Comparison of ENCODE assay signal across 1 fruit fly cellular context in genomic region chr3L:4825584-4825983, dm6.
TF ChIP-seq lines count a peak whose summit lies in the region.

Gene Dhc64C, minus strand, starts transcription at chr3L:4825687.
Gene LeuRS-m, plus strand, starts transcription at chr3L:4825853.

TF ChIP-seq in whole organism, embryonic, 481 proteins besides CTCF, POLR2A, EP300 and RAD21 (continued from another document and continues in another):
- TF ChIP-seq Dip2 (GFP tag; IDR thresholded peaks at IDR 0.05; lab: Robert Waterston, UW) = no peak
- no peak for TF ChIP-seq onecut (GFP tag; IDR thresholded peaks at IDR 0.05; lab: Robert Waterston, UW)
- TF ChIP-seq CG13894 (tag; optimal IDR thresholded peaks at IDR 0.05; lab: Kevin White, UChicago) = no peak
- no peak for TF ChIP-seq fd96Cb (tag; optimal IDR thresholded peaks at IDR 0.05; lab: Kevin White, UChicago)
- no peak for TF ChIP-seq CG2875 (GFP tag; optimal IDR thresholded peaks at IDR 0.05; lab: Kevin White, UChicago)
- TF ChIP-seq cato (GFP tag; optimal IDR thresholded peaks at IDR 0.05; lab: Kevin White, UChicago; ENCODE audit: borderline replicate concordance) = no peak
- TF ChIP-seq zfh1 (GFP tag; IDR thresholded peaks at IDR 0.05; lab: Robert Waterston, UW) = 0 out of 3 replicates have a peak, but pooled peaks have one; percentile 27
- no peak for TF ChIP-seq Tbp (GFP tag; optimal IDR thresholded peaks at IDR 0.05; lab: Kevin White, UChicago)
- TF ChIP-seq CG12071 (GFP tag; optimal IDR thresholded peaks at IDR 0.05; lab: Kevin White, UChicago) = no peak
- no peak for TF ChIP-seq Nf-YC (tag; optimal IDR thresholded peaks at IDR 0.05; lab: Kevin White, UChicago)
- no peak for TF ChIP-seq seq (GFP tag; IDR thresholded peaks at IDR 0.05; lab: Robert Waterston, UW)
- TF ChIP-seq pnt (GFP tag; optimal IDR thresholded peaks at IDR 0.05; lab: Kevin White, UChicago) = no peak
- TF ChIP-seq CG31365 (tag; optimal IDR thresholded peaks at IDR 0.05; lab: Kevin White, UChicago) = no peak
- no peak for TF ChIP-seq Ssrp (tag; optimal IDR thresholded peaks at IDR 0.05; lab: Kevin White, UChicago)
- peak in 1 of 2 experiments; percentile 97 for TF ChIP-seq Pdp1 (GFP tag; optimal IDR thresholded peaks at IDR 0.05; lab: Kevin White, UChicago)
- no peak for TF ChIP-seq yki (optimal IDR thresholded peaks at IDR 0.05; lab: Kevin White, UChicago)
- no peak for TF ChIP-seq CG4328 (GFP tag; optimal IDR thresholded peaks at IDR 0.05; lab: Kevin White, UChicago)
- TF ChIP-seq pum (GFP tag; optimal IDR thresholded peaks at IDR 0.05; lab: Kevin White, UChicago) = peak; percentile 19
- TF ChIP-seq CG30020 (tag; optimal IDR thresholded peaks at IDR 0.05; lab: Kevin White, UChicago) = no peak
- no peak for TF ChIP-seq CG11247 (GFP tag; IDR thresholded peaks at IDR 0.05; lab: Robert Waterston, UW)
- no peak for TF ChIP-seq CG43689 (GFP tag; IDR thresholded peaks at IDR 0.05; lab: Robert Waterston, UW)
- TF ChIP-seq run (tag; optimal IDR thresholded peaks at IDR 0.05; lab: Kevin White, UChicago) = no peak
- no peak for TF ChIP-seq CG5180 (GFP tag; optimal IDR thresholded peaks at IDR 0.05; lab: Kevin White, UChicago)
- no peak for TF ChIP-seq CG31224 (GFP tag; IDR thresholded peaks at IDR 0.05; lab: Robert Waterston, UW)
- TF ChIP-seq p53 (GFP tag; optimal IDR thresholded peaks at IDR 0.05; lab: Kevin White, UChicago) = peak; percentile 47
- TF ChIP-seq CG15696 (tag; optimal IDR thresholded peaks at IDR 0.05; lab: Kevin White, UChicago) = peak; percentile 3
- TF ChIP-seq CG1529 (GFP tag; optimal IDR thresholded peaks at IDR 0.05; lab: Kevin White, UChicago) = no peak
- TF ChIP-seq tap (tag; optimal IDR thresholded peaks at IDR 0.05; lab: Kevin White, UChicago) = no peak
- no peak for TF ChIP-seq Asciz (GFP tag; optimal IDR thresholded peaks at IDR 0.05; lab: Kevin White, UChicago)
- TF ChIP-seq CrebB (tag; optimal IDR thresholded peaks at IDR 0.05; lab: Kevin White, UChicago) = no peak
- peak; percentile 7 for TF ChIP-seq dmrt11E (tag; optimal IDR thresholded peaks at IDR 0.05; lab: Kevin White, UChicago)
- TF ChIP-seq CG9797 (GFP tag; optimal IDR thresholded peaks at IDR 0.05; lab: Kevin White, UChicago) = peak; percentile 42
- TF ChIP-seq CG7745 (tag; optimal IDR thresholded peaks at IDR 0.05; lab: Kevin White, UChicago) = no peak
- TF ChIP-seq gsb-n (tag; optimal IDR thresholded peaks at IDR 0.05; lab: Kevin White, UChicago) = no peak
- TF ChIP-seq chinmo (GFP tag; IDR thresholded peaks at IDR 0.05; lab: Robert Waterston, UW; ENCODE audit: partially characterized antibody) = 0 out of 4 replicates have a peak, but pooled peaks have one; percentile 77
- peak; percentile 46 for TF ChIP-seq CG12391 (tag; optimal IDR thresholded peaks at IDR 0.05; lab: Kevin White, UChicago)
- peak; percentile 69 for TF ChIP-seq CG9932 (GFP tag; IDR thresholded peaks at IDR 0.05; lab: Robert Waterston, UW)
- peak; percentile 83 for TF ChIP-seq CG6791 (GFP tag; IDR thresholded peaks at IDR 0.05; lab: Robert Waterston, UW; ENCODE audit: partially characterized antibody)
- TF ChIP-seq tna (GFP tag; IDR thresholded peaks at IDR 0.05; lab: Robert Waterston, UW; ENCODE audit: partially characterized antibody) = peak; percentile 40; the same call in 1 of the 2 replicates
- no peak for TF ChIP-seq CG10366 (GFP tag; IDR thresholded peaks at IDR 0.05; lab: Robert Waterston, UW)
- peak; percentile 52; the same call in 2 of the 3 replicates for TF ChIP-seq CG2199 (GFP tag; IDR thresholded peaks at IDR 0.05; lab: Robert Waterston, UW)
- no peak for TF ChIP-seq ATbp (GFP tag; optimal IDR thresholded peaks at IDR 0.05; lab: Kevin White, UChicago)
- TF ChIP-seq mld (GFP tag; IDR thresholded peaks at IDR 0.05; lab: Robert Waterston, UW; ENCODE audit: partially characterized antibody) = no peak
- TF ChIP-seq CG3163 (GFP tag; optimal IDR thresholded peaks at IDR 0.05; lab: Kevin White, UChicago) = peak; percentile 26
- TF ChIP-seq CG30403 (GFP tag; optimal IDR thresholded peaks at IDR 0.05; lab: Kevin White, UChicago) = peak; percentile 27
- no peak for TF ChIP-seq CG14050 (GFP tag; IDR thresholded peaks at IDR 0.05; lab: Robert Waterston, UW)
- no peak for TF ChIP-seq Atf-2 (GFP tag; optimal IDR thresholded peaks at IDR 0.05; lab: Kevin White, UChicago)
- TF ChIP-seq Myb (GFP tag; optimal IDR thresholded peaks at IDR 0.05; lab: Kevin White, UChicago) = peak; percentile 63
- peak; percentile 6 for TF ChIP-seq CG7839 (tag; optimal IDR thresholded peaks at IDR 0.05; lab: Kevin White, UChicago)
- peak; percentile 0 for TF ChIP-seq CG4820 (GFP tag; optimal IDR thresholded peaks at IDR 0.05; lab: Kevin White, UChicago)
- TF ChIP-seq Scr (GFP tag; IDR thresholded peaks at IDR 0.05; lab: Robert Waterston, UW; ENCODE audit: partially characterized antibody) = peak; percentile 51
- TF ChIP-seq vnd (GFP tag; IDR thresholded peaks at IDR 0.05; lab: Robert Waterston, UW; ENCODE audit: partially characterized antibody) = no peak
- TF ChIP-seq CG11085 (GFP tag; IDR thresholded peaks at IDR 0.05; lab: Robert Waterston, UW) = no peak
- TF ChIP-seq ab (GFP tag; optimal IDR thresholded peaks at IDR 0.05; lab: Kevin White, UChicago) = no peak
- no peak for TF ChIP-seq CG34376 (GFP tag; optimal IDR thresholded peaks at IDR 0.05; lab: Kevin White, UChicago)
- TF ChIP-seq CG18011 (GFP tag; optimal IDR thresholded peaks at IDR 0.05; lab: Kevin White, UChicago) = no peak
- no peak for TF ChIP-seq CG7357 (GFP tag; IDR thresholded peaks at IDR 0.05; lab: Robert Waterston, UW)
- TF ChIP-seq Dp (GFP tag; optimal IDR thresholded peaks at IDR 0.05; lab: Kevin White, UChicago) = peak; percentile 91
- peak; percentile 28 for TF ChIP-seq eyg (GFP tag; optimal IDR thresholded peaks at IDR 0.05; lab: Kevin White, UChicago)
- TF ChIP-seq D (optimal IDR thresholded peaks at IDR 0.05; lab: Kevin White, UChicago) = no peak
- no peak for TF ChIP-seq D (GFP tag; optimal IDR thresholded peaks at IDR 0.05; lab: Kevin White, UChicago)
- peak; percentile 86 for TF ChIP-seq E2f2 (GFP tag; IDR thresholded peaks at IDR 0.05; lab: Robert Waterston, UW)
- TF ChIP-seq salm (tag; optimal IDR thresholded peaks at IDR 0.05; lab: Kevin White, UChicago) = no peak
- no peak for TF ChIP-seq CG1647 (GFP tag; optimal IDR thresholded peaks at IDR 0.05; lab: Kevin White, UChicago)
- TF ChIP-seq Awh (GFP tag; IDR thresholded peaks at IDR 0.05; lab: Robert Waterston, UW) = no peak
- TF ChIP-seq CG13296 (GFP tag; optimal IDR thresholded peaks at IDR 0.05; lab: Kevin White, UChicago) = no peak
- peak; percentile 18 for TF ChIP-seq Dad (GFP tag; optimal IDR thresholded peaks at IDR 0.05; lab: Kevin White, UChicago)
- peak; percentile 96 for TF ChIP-seq stwl (tag; optimal IDR thresholded peaks at IDR 0.05; lab: Kevin White, UChicago)
- TF ChIP-seq CG15269 (tag; optimal IDR thresholded peaks at IDR 0.05; lab: Kevin White, UChicago) = no peak
- no peak for TF ChIP-seq CG5245 (GFP tag; optimal IDR thresholded peaks at IDR 0.05; lab: Kevin White, UChicago)
- TF ChIP-seq CG42726 (GFP tag; IDR thresholded peaks at IDR 0.05; lab: Robert Waterston, UW; ENCODE audit: partially characterized antibody) = peak; percentile 74
- no peak for TF ChIP-seq CG7271 (tag; optimal IDR thresholded peaks at IDR 0.05; lab: Kevin White, UChicago)
- no peak for TF ChIP-seq CG30431 (GFP tag; optimal IDR thresholded peaks at IDR 0.05; lab: Kevin White, UChicago)
- TF ChIP-seq schlank (tag; optimal IDR thresholded peaks at IDR 0.05; lab: Kevin White, UChicago) = no peak
- TF ChIP-seq CG7372 (GFP tag; IDR thresholded peaks at IDR 0.05; lab: Robert Waterston, UW) = no peak
- no peak for TF ChIP-seq CG8359 (GFP tag; optimal IDR thresholded peaks at IDR 0.05; lab: Kevin White, UChicago; ENCODE audit: borderline replicate concordance)
- no peak for TF ChIP-seq CG8089 (GFP tag; optimal IDR thresholded peaks at IDR 0.05; lab: Kevin White, UChicago)
- TF ChIP-seq tup (GFP tag; optimal IDR thresholded peaks at IDR 0.05; lab: Kevin White, UChicago) = no peak
- no peak for TF ChIP-seq Atf6 (GFP tag; IDR thresholded peaks at IDR 0.05; lab: Robert Waterston, UW)
- no peak for TF ChIP-seq CG3838 (GFP tag; optimal IDR thresholded peaks at IDR 0.05; lab: Kevin White, UChicago)
- peak; percentile 34 for TF ChIP-seq chn (GFP tag; optimal IDR thresholded peaks at IDR 0.05; lab: Kevin White, UChicago)
- no peak for TF ChIP-seq bcd (GFP tag; optimal IDR thresholded peaks at IDR 0.05; lab: Kevin White, UChicago)
- TF ChIP-seq CG17802 (tag; optimal IDR thresholded peaks at IDR 0.05; lab: Kevin White, UChicago) = no peak
- no peak for TF ChIP-seq CG1233 (GFP tag; optimal IDR thresholded peaks at IDR 0.05; lab: Kevin White, UChicago)
- peak; percentile 34 for TF ChIP-seq maf-S (GFP tag; optimal IDR thresholded peaks at IDR 0.05; lab: Kevin White, UChicago)
- no peak for TF ChIP-seq CG18764 (GFP tag; optimal IDR thresholded peaks at IDR 0.05; lab: Kevin White, UChicago)
- no peak for TF ChIP-seq Hmx (GFP tag; optimal IDR thresholded peaks at IDR 0.05; lab: Kevin White, UChicago)
- TF ChIP-seq cas (GFP tag; IDR thresholded peaks at IDR 0.05; lab: Robert Waterston, UW) = no peak
- peak; percentile 54; the same call in 1 of the 2 replicates for TF ChIP-seq CG32772 (GFP tag; IDR thresholded peaks at IDR 0.05; lab: Robert Waterston, UW)
- no peak for TF ChIP-seq ro (GFP tag; IDR thresholded peaks at IDR 0.05; lab: Robert Waterston, UW)
- peak; percentile 50 for TF ChIP-seq CG8944 (GFP tag; optimal IDR thresholded peaks at IDR 0.05; lab: Kevin White, UChicago)
- no peak for TF ChIP-seq CG6272 (GFP tag; IDR thresholded peaks at IDR 0.05; lab: Robert Waterston, UW)
- TF ChIP-seq zen2 (GFP tag; IDR thresholded peaks at IDR 0.05; lab: Robert Waterston, UW; ENCODE audit: partially characterized antibody) = 0 out of 3 replicates have a peak, but pooled peaks have one; percentile 7
- TF ChIP-seq CG11504 (tag; optimal IDR thresholded peaks at IDR 0.05; lab: Kevin White, UChicago) = no peak
- TF ChIP-seq CG10462 (GFP tag; optimal IDR thresholded peaks at IDR 0.05; lab: Kevin White, UChicago) = no peak
- no peak for TF ChIP-seq CG2202 (tag; optimal IDR thresholded peaks at IDR 0.05; lab: Kevin White, UChicago)
- TF ChIP-seq MBD-R2 (GFP tag; IDR thresholded peaks at IDR 0.05; lab: Robert Waterston, UW) = peak; percentile 98
- TF ChIP-seq CG10543 (GFP tag; optimal IDR thresholded peaks at IDR 0.05; lab: Kevin White, UChicago) = no peak
- peak; percentile 18 for TF ChIP-seq NfI (GFP tag; optimal IDR thresholded peaks at IDR 0.05; lab: Kevin White, UChicago)
- peak; percentile 7 for TF ChIP-seq az2 (GFP tag; optimal IDR thresholded peaks at IDR 0.05; lab: Kevin White, UChicago)
- no peak for TF ChIP-seq CG14441 (GFP tag; IDR thresholded peaks at IDR 0.05; lab: Robert Waterston, UW)
- TF ChIP-seq CG17328 (GFP tag; IDR thresholded peaks at IDR 0.05; lab: Robert Waterston, UW) = no peak
- TF ChIP-seq dati (GFP tag; IDR thresholded peaks at IDR 0.05; lab: Robert Waterston, UW) = no peak
- no peak for TF ChIP-seq ham (GFP tag; IDR thresholded peaks at IDR 0.05; lab: Robert Waterston, UW)
- TF ChIP-seq CG3407 (GFP tag; optimal IDR thresholded peaks at IDR 0.05; lab: Kevin White, UChicago) = no peak
- TF ChIP-seq CG2116 (GFP tag; optimal IDR thresholded peaks at IDR 0.05; lab: Kevin White, UChicago) = peak; percentile 100
- TF ChIP-seq C15 (GFP tag; IDR thresholded peaks at IDR 0.05; lab: Robert Waterston, UW) = no peak
- TF ChIP-seq CG1792 (GFP tag; optimal IDR thresholded peaks at IDR 0.05; lab: Kevin White, UChicago) = no peak
- peak; percentile 48 for TF ChIP-seq HLH54F (GFP tag; optimal IDR thresholded peaks at IDR 0.05; lab: Kevin White, UChicago)
- TF ChIP-seq CG10431 (GFP tag; optimal IDR thresholded peaks at IDR 0.05; lab: Kevin White, UChicago) = no peak
- peak; percentile 64 for TF ChIP-seq repo (GFP tag; optimal IDR thresholded peaks at IDR 0.05; lab: Kevin White, UChicago)
- no peak for TF ChIP-seq Ptx1 (GFP tag; IDR thresholded peaks at IDR 0.05; lab: Robert Waterston, UW)
- TF ChIP-seq CG6813 (GFP tag; optimal IDR thresholded peaks at IDR 0.05; lab: Kevin White, UChicago) = no peak
- TF ChIP-seq rib (GFP tag; IDR thresholded peaks at IDR 0.05; lab: Robert Waterston, UW) = peak; percentile 94
- TF ChIP-seq nom (GFP tag; optimal IDR thresholded peaks at IDR 0.05; lab: Kevin White, UChicago) = no peak
- TF ChIP-seq Blimp-1 (GFP tag; optimal IDR thresholded peaks at IDR 0.05; lab: Kevin White, UChicago) = peak; percentile 72
- TF ChIP-seq Dbx (GFP tag; IDR thresholded peaks at IDR 0.05; lab: Robert Waterston, UW) = 0 out of 3 replicates have a peak, but pooled peaks have one; percentile 40
- TF ChIP-seq sob (GFP tag; IDR thresholded peaks at IDR 0.05; lab: Robert Waterston, UW) = peak; percentile 56
- TF ChIP-seq Six4 (GFP tag; optimal IDR thresholded peaks at IDR 0.05; lab: Kevin White, UChicago) = no peak
- no peak for TF ChIP-seq HLH3B (GFP tag; IDR thresholded peaks at IDR 0.05; lab: Robert Waterston, UW)
- peak; percentile 25 for TF ChIP-seq nerfin-1 (tag; optimal IDR thresholded peaks at IDR 0.05; lab: Kevin White, UChicago)
- no peak for TF ChIP-seq z (GFP tag; IDR thresholded peaks at IDR 0.05; lab: Robert Waterston, UW)
- TF ChIP-seq tgo (GFP tag; IDR thresholded peaks at IDR 0.05; lab: Robert Waterston, UW) = no peak
- no peak for TF ChIP-seq CG10267 (tag; optimal IDR thresholded peaks at IDR 0.05; lab: Kevin White, UChicago)
- TF ChIP-seq pzg (GFP tag; optimal IDR thresholded peaks at IDR 0.05; lab: Kevin White, UChicago) = peak; percentile 96
- TF ChIP-seq Lpt (GFP tag; optimal IDR thresholded peaks at IDR 0.05; lab: Kevin White, UChicago) = no peak
- peak; percentile 58 for TF ChIP-seq MESR4 (GFP tag; optimal IDR thresholded peaks at IDR 0.05; lab: Kevin White, UChicago)
- TF ChIP-seq Mad (GFP tag; optimal IDR thresholded peaks at IDR 0.05; lab: Kevin White, UChicago) = no peak
- no peak for TF ChIP-seq CG4424 (GFP tag; optimal IDR thresholded peaks at IDR 0.05; lab: Kevin White, UChicago)
- no peak for TF ChIP-seq tx (GFP tag; optimal IDR thresholded peaks at IDR 0.05; lab: Kevin White, UChicago)
- TF ChIP-seq bowl (GFP tag; IDR thresholded peaks at IDR 0.05; lab: Robert Waterston, UW) = no peak
- TF ChIP-seq Sry-δ (GFP tag; optimal IDR thresholded peaks at IDR 0.05; lab: Kevin White, UChicago) = peak; percentile 66
- peak; percentile 86 for TF ChIP-seq trem (tag; optimal IDR thresholded peaks at IDR 0.05; lab: Kevin White, UChicago)
- TF ChIP-seq grau (tag; optimal IDR thresholded peaks at IDR 0.05; lab: Kevin White, UChicago) = no peak
- TF ChIP-seq CG8281 (tag; optimal IDR thresholded peaks at IDR 0.05; lab: Kevin White, UChicago) = no peak
- no peak for TF ChIP-seq Kr (GFP tag; optimal IDR thresholded peaks at IDR 0.05; lab: Kevin White, UChicago)
